Fruit fly (Drosophila melanogaster) whole organism, larva: ENCODE measurements around the gene melt.

Source experiments
- noc ChIP-seq: fragments of 200-800 bp; sonication (Bioruptor generic); optimal IDR thresholded peaks from 3 replicates; lab custom pipeline; 2019; ENCODE audit warnings: missing biosample characterization, mild to moderate bottlenecking, missing genetic modification characterization, moderate library complexity

Gene melt

DNA sequence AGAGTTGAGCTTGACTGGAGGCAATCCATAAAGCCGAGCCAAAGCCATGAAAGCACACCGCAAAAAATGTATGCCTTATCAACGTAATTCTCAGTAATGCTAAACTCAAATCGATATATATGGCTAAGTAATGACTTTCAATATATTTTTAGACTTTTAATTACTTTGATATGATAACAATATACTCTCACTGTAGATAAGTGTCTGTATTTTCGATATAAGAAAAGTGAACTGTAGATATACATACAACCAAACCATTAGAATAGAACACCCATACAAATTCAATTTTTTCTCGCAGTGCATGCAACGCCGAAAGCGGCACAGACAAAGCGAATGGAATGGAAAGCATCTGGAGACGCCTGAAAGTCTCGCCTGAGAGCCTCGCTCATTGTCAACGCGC is 19.3 kb downstream of the melt start:
- TF ChIP-seq noc (tag; lab: Kevin White, UChicago) = peak; percentile 9

DNA sequence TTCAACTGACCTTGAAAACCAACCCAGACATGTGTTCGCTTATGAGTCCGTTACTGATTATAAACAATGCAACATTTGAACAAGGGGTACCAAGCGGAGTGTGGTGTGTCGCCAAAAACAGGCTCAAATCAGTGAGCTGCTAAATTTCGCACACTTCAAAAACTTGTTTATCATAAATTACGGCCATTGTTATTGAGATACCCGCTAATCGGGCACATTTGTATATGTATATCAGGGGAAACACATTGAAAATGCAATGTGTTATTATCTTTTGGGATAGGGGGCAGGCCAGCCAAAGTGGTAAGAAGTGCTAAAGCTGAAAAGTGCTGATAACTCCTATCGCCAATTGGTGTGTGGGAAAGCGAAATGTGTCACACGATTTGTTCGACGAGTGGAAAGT is 19.9 kb downstream of the melt start:
- TF ChIP-seq noc (tag; lab: Kevin White, UChicago) = no peak

DNA sequence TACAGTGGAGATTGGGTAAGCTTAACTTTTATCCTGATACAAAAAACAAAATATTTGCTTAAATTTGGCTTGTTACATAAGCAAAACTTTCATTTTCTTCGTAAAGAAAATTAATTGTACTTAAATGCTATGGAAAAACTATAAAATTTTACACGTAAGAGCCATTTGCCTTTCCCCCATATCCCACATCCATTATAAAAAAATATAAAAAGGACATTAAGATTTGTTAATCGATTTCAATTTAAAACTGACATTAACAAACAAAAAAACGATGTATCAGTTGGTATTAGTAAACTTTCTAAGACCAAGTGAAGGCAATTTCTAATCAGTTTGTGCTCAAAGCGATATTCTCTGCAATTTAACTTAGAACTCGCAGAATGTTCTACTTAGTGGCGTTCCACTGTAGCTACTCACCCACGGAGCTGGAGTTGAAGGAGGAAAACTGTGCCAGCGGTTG is 21.2 kb downstream of the melt start:
- TF ChIP-seq noc (tag; lab: Kevin White, UChicago) = peak; percentile 25

DNA sequence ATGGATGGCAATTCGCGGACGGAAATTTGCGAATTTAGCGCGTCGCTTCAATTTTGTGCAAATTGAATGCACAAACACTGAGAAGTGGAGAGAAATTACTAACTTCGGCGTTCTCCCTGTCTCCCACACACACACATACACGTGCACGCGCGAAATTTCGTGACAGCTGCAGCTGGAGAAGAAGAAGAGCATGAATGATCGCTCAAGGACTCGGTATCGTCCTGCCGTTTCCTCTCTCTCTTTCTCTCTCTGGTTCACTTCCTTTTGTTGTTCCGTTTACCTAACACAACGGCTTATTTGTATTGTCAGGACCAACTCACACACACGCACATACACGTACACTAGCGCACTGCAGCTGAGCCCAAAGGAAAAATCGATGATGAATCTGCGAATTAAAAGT is 21.9 kb downstream of the melt start:
- no peak for TF ChIP-seq noc (tag; lab: Kevin White, UChicago)

DNA sequence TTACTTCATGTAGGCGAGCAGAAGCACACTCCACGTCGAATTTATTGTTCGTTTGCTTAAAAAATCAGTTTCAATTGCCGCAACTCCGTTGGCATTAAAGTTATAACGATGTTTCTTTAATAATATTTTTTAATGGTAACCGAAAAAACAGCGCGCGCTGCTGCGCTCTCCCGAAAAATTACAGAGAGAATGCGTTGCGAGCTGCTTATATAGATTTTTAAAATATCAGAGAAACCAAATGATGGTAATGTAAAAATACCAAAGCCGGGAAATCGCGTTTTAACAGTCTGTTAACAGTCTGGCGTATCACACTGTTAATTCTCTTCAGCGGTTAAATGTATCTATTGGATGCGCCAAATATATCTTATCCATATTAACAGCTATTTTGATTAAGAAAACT is 22.6 kb downstream of the melt start, which contains the start of gene corn:
Gene corn (minus strand): TSS at position 184 of the 400 bp plus-strand sequence.
- no peak for TF ChIP-seq noc (tag; lab: Kevin White, UChicago)

DNA sequence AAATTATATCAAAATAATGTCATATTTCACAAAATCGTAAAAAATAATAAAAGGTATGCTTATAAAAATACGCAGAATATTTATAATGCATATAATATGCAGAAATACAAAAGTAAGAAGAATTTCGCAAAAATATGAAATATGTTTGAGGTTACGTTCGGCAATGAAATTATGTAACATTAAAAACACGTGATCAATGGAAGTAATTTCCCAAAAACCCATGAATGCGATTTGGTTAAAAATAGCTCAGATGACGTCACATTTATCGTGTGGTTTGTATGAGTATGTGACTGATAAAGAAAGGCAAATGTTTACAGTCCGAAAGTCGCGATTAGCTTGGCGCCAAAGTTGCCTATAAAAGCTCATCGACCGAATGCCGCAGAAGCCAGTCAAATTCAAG is 23.4 kb downstream of the melt start, which contains the start of gene CG8620:
Gene CG8620 (plus strand): TSS at position 387 of the 400 bp plus-strand sequence.
- no peak for TF ChIP-seq noc (tag; lab: Kevin White, UChicago)

DNA sequence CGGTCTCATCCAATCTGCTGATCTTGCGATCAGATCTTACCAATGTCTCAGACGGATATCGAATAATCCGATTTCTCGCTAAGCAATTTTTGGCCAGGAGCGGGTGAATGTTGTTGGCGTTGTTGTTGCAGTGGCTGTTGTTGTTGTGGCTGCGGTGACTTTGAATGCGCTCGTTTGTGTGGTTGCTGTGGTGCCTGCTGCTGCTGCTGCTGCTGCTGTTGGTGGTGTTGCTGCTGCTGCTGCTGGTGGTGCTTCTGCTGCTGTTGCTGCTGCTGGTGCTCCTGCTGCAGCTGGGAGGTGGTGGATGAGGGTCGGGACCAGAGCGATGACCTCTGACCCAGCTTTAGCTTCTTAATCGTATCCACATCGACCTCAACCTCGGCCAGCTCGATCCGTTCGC is 27.0 kb downstream of the melt start:
- TF ChIP-seq noc (tag; lab: Kevin White, UChicago) = no peak

DNA sequence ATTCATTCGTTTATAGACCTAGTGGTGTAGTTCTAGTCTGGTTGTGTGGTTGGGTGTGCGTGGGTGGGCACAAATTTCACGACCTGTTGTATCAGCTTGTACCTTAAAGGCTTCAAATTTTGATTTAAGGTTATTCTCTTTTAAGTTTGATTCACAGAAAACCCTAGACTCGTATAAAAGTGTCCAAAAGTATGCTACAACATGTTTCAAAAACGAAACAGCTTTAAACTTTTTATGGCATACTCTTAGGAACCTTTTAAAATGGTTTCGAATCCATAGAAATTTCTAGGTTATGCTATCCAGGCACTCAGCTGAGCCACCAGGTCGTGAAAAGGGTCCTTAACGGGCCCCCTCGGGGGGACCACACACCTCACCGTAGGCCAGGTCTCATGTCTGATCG is 27.6 kb downstream of the melt start:
- no peak for TF ChIP-seq noc (tag; lab: Kevin White, UChicago)

DNA sequence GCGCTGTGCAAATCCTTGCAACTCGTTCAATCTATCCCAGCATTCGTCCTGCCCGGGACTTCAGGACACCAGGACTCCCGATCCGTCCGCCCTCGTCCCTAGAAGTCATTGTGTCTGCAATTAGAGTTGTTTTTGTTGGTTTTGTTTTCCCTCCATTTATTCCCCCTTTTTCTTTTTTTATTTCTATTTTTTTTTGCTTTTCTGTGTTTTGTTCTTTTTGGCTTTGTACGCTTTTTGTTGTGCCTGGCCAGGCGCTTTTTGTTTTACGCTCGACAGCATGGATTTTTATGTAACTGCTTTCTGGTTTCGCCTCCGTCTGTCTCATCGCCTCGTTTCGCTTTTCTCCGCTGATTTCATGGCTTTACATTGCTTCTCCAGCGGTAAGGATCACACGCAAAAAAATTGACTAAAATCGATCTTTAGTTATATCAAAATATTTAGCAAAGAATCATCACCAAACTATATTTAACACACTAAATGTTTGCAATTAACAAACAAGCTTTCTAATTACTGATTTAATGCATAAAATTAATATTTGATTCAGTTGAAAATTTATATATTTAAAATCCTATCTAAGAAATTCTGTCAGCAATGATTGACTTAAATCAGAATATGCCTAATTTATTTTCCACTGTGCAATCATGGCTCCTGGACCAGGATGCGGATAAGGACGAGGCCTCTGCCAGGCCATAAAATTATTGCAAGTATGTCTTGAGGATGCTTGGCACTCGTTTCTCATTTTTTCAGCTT is 50.6 kb downstream of the melt start:
- no peak for TF ChIP-seq noc (tag; lab: Kevin White, UChicago)

DNA sequence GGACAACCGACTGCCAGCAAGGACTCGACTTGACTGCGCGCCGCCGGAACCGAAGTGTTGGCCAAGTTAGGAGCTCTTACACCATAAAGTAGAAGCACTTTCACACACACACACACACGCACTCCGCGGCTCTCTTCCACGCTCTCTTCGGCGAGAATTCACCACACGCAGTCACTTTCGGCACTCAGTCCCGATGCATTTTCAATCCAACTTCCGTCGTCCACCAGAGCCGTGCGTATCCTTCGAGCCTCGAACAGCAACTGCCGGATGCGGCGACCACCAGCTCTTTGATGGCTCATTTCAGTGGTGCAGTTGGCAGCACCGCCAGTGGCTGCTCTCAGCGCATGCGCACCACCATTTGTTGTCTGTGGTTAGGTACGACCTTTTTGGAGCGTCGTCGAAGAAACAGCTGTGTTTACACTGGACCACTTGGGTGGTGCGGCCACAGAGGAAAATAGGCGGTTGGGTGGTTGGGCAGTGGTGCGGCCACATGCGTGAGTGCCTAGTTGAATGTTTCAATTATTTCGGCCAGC is 55.4 kb downstream of the melt start, which contains the start of gene Dscam2:
Gene Dscam2 (minus strand): TSS at position 264 of the 533 bp plus-strand sequence.
- TF ChIP-seq noc (tag; lab: Kevin White, UChicago) = no peak

DNA sequence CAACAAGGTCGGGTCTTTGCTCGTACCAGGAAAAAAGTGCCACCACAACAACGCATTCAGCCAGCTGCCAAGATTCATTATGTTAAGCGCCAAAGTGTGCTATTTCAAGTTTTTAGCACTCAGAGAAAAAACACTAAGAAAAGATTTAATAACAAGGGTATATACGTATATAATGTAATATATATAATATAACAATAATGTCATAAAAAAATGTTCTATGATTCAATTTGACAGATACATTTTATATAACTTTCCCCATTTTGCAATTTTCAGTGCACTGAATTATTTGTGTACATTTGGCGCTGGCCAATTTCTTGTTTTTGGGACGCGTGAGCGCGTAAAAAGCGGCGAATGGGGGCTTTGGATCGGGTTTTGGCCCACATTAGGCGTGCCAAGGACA is 56.2 kb downstream of the melt start:
- no peak for TF ChIP-seq noc (tag; lab: Kevin White, UChicago)

DNA sequence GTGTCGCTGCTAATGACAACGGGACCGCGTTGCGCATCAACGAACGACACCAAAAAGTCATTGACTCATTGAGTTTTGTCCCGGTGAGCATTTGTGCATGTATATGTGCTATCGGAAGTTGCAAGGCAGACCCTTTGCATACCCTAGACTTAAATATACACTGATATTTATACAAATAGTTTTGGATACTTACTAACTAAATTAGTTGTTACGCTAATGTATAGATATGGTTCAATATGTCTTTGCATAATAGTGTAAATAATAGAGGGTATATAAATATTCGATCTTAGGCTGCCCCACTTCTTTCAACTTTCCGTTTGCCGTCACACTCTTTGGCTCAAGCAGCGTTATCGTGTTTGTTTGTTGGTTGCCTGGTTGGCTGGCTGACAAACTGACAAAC is 56.9 kb downstream of the melt start:
- TF ChIP-seq noc (tag; lab: Kevin White, UChicago) = no peak
